Worm (Caenorhabditis elegans): ENCODE results near the gene F12A10.1.

DNA sequence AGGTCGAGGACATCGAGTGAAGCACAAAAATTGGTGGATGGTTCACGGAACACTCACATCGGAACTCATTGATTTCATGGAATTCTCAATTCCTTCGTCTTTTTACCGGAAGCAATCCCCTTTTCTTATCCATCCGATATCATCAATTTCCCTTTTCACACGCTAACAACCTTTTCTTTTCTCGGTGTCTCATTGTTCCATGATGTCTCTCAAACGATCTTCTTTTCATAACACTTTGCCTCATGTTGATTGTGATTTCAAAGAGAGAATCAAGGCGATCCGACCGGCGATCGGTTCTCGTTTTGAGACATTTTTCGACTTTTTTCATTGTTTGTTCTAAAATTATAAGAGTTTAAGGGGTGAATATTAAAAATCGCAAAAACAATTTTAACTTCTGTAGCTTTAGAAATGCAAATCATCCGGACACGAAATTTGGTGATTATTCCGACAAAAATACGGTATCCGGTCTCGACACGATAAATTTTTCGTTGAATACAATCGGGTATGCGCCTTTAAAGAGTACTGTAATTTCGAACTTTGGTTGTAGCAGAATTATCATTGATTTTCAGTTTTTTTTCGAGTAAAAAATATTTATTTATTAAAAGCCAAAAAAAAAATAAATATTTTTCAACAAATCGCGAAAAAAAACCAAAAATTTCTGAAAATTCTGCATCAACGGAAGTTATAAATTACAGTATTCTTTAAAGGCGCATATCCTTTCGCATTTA lies 37.5 kb upstream of the F12A10.1 start:
- TF ChIP-seq zip-2 (tag; optimal IDR thresholded peaks at IDR 0.05): no peak
- no peak for TF ChIP-seq nhr-77 (tag; optimal IDR thresholded peaks at IDR 0.05)
- no peak for TF ChIP-seq ceh-28 (tag; optimal IDR thresholded peaks at IDR 0.05)
- TF ChIP-seq aly-2 (tag; optimal IDR thresholded peaks at IDR 0.05): no peak
- no peak for TF ChIP-seq duxl-1 (tag; optimal IDR thresholded peaks at IDR 0.05; ENCODE audit: poor library complexity)
- TF ChIP-seq nhr-6 (tag; optimal IDR thresholded peaks at IDR 0.05): no peak
- TF ChIP-seq hlh-11 (tag; optimal IDR thresholded peaks at IDR 0.05): no peak
- TF ChIP-seq fos-1 (tag; optimal IDR thresholded peaks at IDR 0.05): no peak
- TF ChIP-seq ztf-7 (tag; optimal IDR thresholded peaks at IDR 0.05): no peak
- no peak for TF ChIP-seq dmd-8 (GFP tag; IDR thresholded peaks at IDR 0.05)
- no peak for TF ChIP-seq lin-13 (GFP tag; optimal IDR thresholded peaks at IDR 0.05)
